Fruit fly (Drosophila melanogaster): ENCODE measurements around the gene Mnt.

The Mnt gene

dm6 chrX:3747566-3747965 lies 76.0 kb downstream of the Mnt start:
- TF ChIP-seq sens (GFP tag) (peak; percentile 18), nerfin-1 (tag; optimal IDR thresholded peaks at IDR 0.05) (no peak), trh (GFP tag; optimal IDR thresholded peaks at IDR 0.05) (no peak)

- TF ChIP-seq slou (GFP tag; optimal IDR thresholded peaks at IDR 0.05) (peak; percentile 59), CG9609 (GFP tag; optimal IDR thresholded peaks at IDR 0.05) (no peak), Nf-YB (GFP tag; optimal IDR thresholded peaks at IDR 0.05) (peak; percentile 40), nau (GFP tag; optimal IDR thresholded peaks at IDR 0.05) (peak; percentile 73), CG12104 (GFP tag; optimal IDR thresholded peaks at IDR 0.05) (peak; percentile 38), vnd (GFP tag; IDR thresholded peaks at IDR 0.05; ENCODE audit: partially characterized antibody) (no peak), Gug (GFP tag; IDR thresholded peaks at IDR 0.05) (no peak), Optix (GFP tag; IDR thresholded peaks at IDR 0.05) (no peak), MBD-R2 (GFP tag; IDR thresholded peaks at IDR 0.05) (0 out of 2 replicates have a peak, but pooled peaks have one; percentile 9), CG6254 (GFP tag; optimal IDR thresholded peaks at IDR 0.05) (no peak), Awh (GFP tag; IDR thresholded peaks at IDR 0.05) (no peak), bcd (GFP tag; optimal IDR thresholded peaks at IDR 0.05) (peak; percentile 79), CG6813 (GFP tag; optimal IDR thresholded peaks at IDR 0.05) (peak; percentile 33), rib (GFP tag; IDR thresholded peaks at IDR 0.05) (no peak), Ets97D (GFP tag; optimal IDR thresholded peaks at IDR 0.05) (no peak), trem (tag; optimal IDR thresholded peaks at IDR 0.05) (no peak), Oaz (GFP tag; IDR thresholded peaks at IDR 0.05) (peak; percentile 46), pb (GFP tag; optimal IDR thresholded peaks at IDR 0.05) (no peak), fd96Cb (tag; optimal IDR thresholded peaks at IDR 0.05) (peak; percentile 69), Asciz (GFP tag; optimal IDR thresholded peaks at IDR 0.05) (peak; percentile 52), btn (GFP tag; optimal IDR thresholded peaks at IDR 0.05) (no peak), CG9876 (GFP tag; optimal IDR thresholded peaks at IDR 0.05) (no peak), br (optimal IDR thresholded peaks at IDR 0.05) (no peak), CG7357 (GFP tag; IDR thresholded peaks at IDR 0.05) (no peak), pita (GFP tag; optimal IDR thresholded peaks at IDR 0.05) (no peak), CG14860 (GFP tag; IDR thresholded peaks at IDR 0.05; ENCODE audit: partially characterized antibody) (no peak), CG17829 (tag; optimal IDR thresholded peaks at IDR 0.05) (peak; percentile 54), Hr51 (GFP tag; optimal IDR thresholded peaks at IDR 0.05) (peak in 1 of 2 experiments; percentile 82), CG14014 (GFP tag; IDR thresholded peaks at IDR 0.05) (peak; percentile 62), NK7.1 (GFP tag; optimal IDR thresholded peaks at IDR 0.05) (no peak), CG17568 (GFP tag; optimal IDR thresholded peaks at IDR 0.05) (peak; percentile 45), org-1 (GFP tag; optimal IDR thresholded peaks at IDR 0.05) (peak; percentile 68), cwo (GFP tag; optimal IDR thresholded peaks at IDR 0.05) (peak; percentile 70), eyg (GFP tag; optimal IDR thresholded peaks at IDR 0.05) (no peak), vvl (GFP tag; IDR thresholded peaks at IDR 0.05) (peak; percentile 54), mirr (GFP tag; optimal IDR thresholded peaks at IDR 0.05) (no peak), H2.0 (GFP tag; IDR thresholded peaks at IDR 0.05) (peak; percentile 42; the same call in 1 of the 2 replicates), CG11093 (GFP tag; IDR thresholded peaks at IDR 0.05) (peak; percentile 53; the same call in 1 of the 3 replicates), en (GFP tag; optimal IDR thresholded peaks at IDR 0.05) (no peak), twi (tag; optimal IDR thresholded peaks at IDR 0.05) (peak; percentile 26), al (GFP tag; IDR thresholded peaks at IDR 0.05) (peak; percentile 48; the same call in 1 of the 2 replicates), cg (GFP tag; optimal IDR thresholded peaks at IDR 0.05) (no peak), insv (GFP tag; optimal IDR thresholded peaks at IDR 0.05) (no peak), Hand (GFP tag; optimal IDR thresholded peaks at IDR 0.05) (peak; percentile 68), CG3847 (GFP tag; IDR thresholded peaks at IDR 0.05) (peak; percentile 58), D19A (tag; optimal IDR thresholded peaks at IDR 0.05) (peak; percentile 70), pzg (GFP tag; optimal IDR thresholded peaks at IDR 0.05) (no peak)
Measured at dm6 chrX:3748248-3748647, 76.6 kb downstream of the Mnt start.
